Worm (Caenorhabditis elegans): Measurements from ENCODE around the gene nhr-55.

Gene nhr-55

ce11 chrV:459464-459863 lies 18.5 kb upstream of the nhr-55 start, which contains the start of gene nhr-203 (continued):
- TF ChIP-seq dmd-6 (GFP tag; IDR thresholded peaks at IDR 0.05) (peak; percentile 89), mxl-3 (GFP tag; optimal IDR thresholded peaks at IDR 0.05) (no peak), vab-7 (GFP tag; IDR thresholded peaks at IDR 0.05) (no peak), daf-12 (tag; optimal IDR thresholded peaks at IDR 0.05) (no peak), ctbp-1 (GFP tag; IDR thresholded peaks at IDR 0.05) (no peak), skn-1 (tag; optimal IDR thresholded peaks at IDR 0.05) (no peak), T26A8.4 (GFP tag; IDR thresholded peaks at IDR 0.05) (no peak), zip-11 (GFP tag; IDR thresholded peaks at IDR 0.05) (no peak), tra-1 (GFP tag; IDR thresholded peaks at IDR 0.05) (no peak), mes-2 (tag; optimal IDR thresholded peaks at IDR 0.05; ENCODE audit: poor library complexity, severe bottlenecking) (peak; percentile 39), zip-2 (tag; optimal IDR thresholded peaks at IDR 0.05) (no peak), egl-27 (tag; optimal IDR thresholded peaks at IDR 0.05) (no peak), nhr-28 (tag; optimal IDR thresholded peaks at IDR 0.05) (peak; percentile 99), ZK546.5 (tag; optimal IDR thresholded peaks at IDR 0.05) (no peak), nhr-102 (tag; optimal IDR thresholded peaks at IDR 0.05) (peak; percentile 35), pqm-1 (tag; optimal IDR thresholded peaks at IDR 0.05) (peak; percentile 62)

ce11 chrV:462263-462662 lies 15.7 kb upstream of the nhr-55 start, which contains the start of gene nhr-202:
Gene nhr-202 (plus strand): TSS chrV:462588.
- TF ChIP-seq nhr-28 (tag; optimal IDR thresholded peaks at IDR 0.05) (peak; percentile 100), hlh-11 (tag; optimal IDR thresholded peaks at IDR 0.05) (peak; percentile 47), F44E2.7 (GFP tag; IDR thresholded peaks at IDR 0.05) (no peak), dve-1 (tag; optimal IDR thresholded peaks at IDR 0.05; ENCODE audit: insufficient read depth) (peak; percentile 58), tag-97 (GFP tag; IDR thresholded peaks at IDR 0.05) (no peak), lin-39 (tag; optimal IDR thresholded peaks at IDR 0.05) (no peak), dmd-6 (GFP tag; IDR thresholded peaks at IDR 0.05) (peak; percentile 75), ZK546.5 (tag; optimal IDR thresholded peaks at IDR 0.05) (no peak), hlh-30 (tag; optimal IDR thresholded peaks at IDR 0.05; ENCODE audit: insufficient read depth) (peak; percentile 12), daf-16 (GFP tag; optimal IDR thresholded peaks at IDR 0.05) (no peak), daf-16 (tag; optimal IDR thresholded peaks at IDR 0.05) (peak; percentile 59), lin-1 (GFP tag; IDR thresholded peaks at IDR 0.05) (no peak), nhr-77 (tag; optimal IDR thresholded peaks at IDR 0.05) (peak; percentile 86), ceh-28 (tag; optimal IDR thresholded peaks at IDR 0.05) (no peak), pqm-1 (tag; optimal IDR thresholded peaks at IDR 0.05) (peak; percentile 24), skn-1 (tag; optimal IDR thresholded peaks at IDR 0.05) (no peak), gei-8 (GFP tag; optimal IDR thresholded peaks at IDR 0.05) (no peak), nhr-48 (tag; optimal IDR thresholded peaks at IDR 0.05) (peak; percentile 35), mep-1 (tag; optimal IDR thresholded peaks at IDR 0.05) (peak; percentile 32), nhr-111 (GFP tag; optimal IDR thresholded peaks at IDR 0.05) (no peak), ztf-7 (tag; optimal IDR thresholded peaks at IDR 0.05) (peak; percentile 76), daf-8 (GFP tag; IDR thresholded peaks at IDR 0.05) (no peak), lsy-2 (tag; optimal IDR thresholded peaks at IDR 0.05) (peak in 1 of 2 experiments; percentile 16), nhr-6 (tag; optimal IDR thresholded peaks at IDR 0.05) (no peak), nhr-102 (tag; optimal IDR thresholded peaks at IDR 0.05) (peak; percentile 43)

ce11 chrV:464800-465199 lies 13.2 kb upstream of the nhr-55 start, which contains the start of gene nhr-201:
Gene nhr-201 (plus strand): TSS chrV:464828.
- TF ChIP-seq lin-39 (tag; optimal IDR thresholded peaks at IDR 0.05): no peak
- no peak for TF ChIP-seq tra-1 (GFP tag; IDR thresholded peaks at IDR 0.05)
- TF ChIP-seq zag-1 (tag; optimal IDR thresholded peaks at IDR 0.05): no peak
- no peak for TF ChIP-seq aly-2 (tag; optimal IDR thresholded peaks at IDR 0.05)
- no peak for TF ChIP-seq ZK337.2 (GFP tag; IDR thresholded peaks at IDR 0.05)
- TF ChIP-seq pha-4 (GFP tag; IDR thresholded peaks at IDR 0.05): no peak
- TF ChIP-seq pha-4 (tag; optimal IDR thresholded peaks at IDR 0.05): no peak
- TF ChIP-seq tag-97 (GFP tag; IDR thresholded peaks at IDR 0.05): no peak
- TF ChIP-seq ceh-32 (tag; optimal IDR thresholded peaks at IDR 0.05; ENCODE audit: poor library complexity): no peak
- TF ChIP-seq nhr-102 (tag; optimal IDR thresholded peaks at IDR 0.05): no peak
- TF ChIP-seq nhr-77 (tag; optimal IDR thresholded peaks at IDR 0.05): no peak
- TF ChIP-seq ztf-11 (tag; optimal IDR thresholded peaks at IDR 0.05): no peak
- TF ChIP-seq nhr-48 (tag; optimal IDR thresholded peaks at IDR 0.05): peak; percentile 3
- no peak for TF ChIP-seq T20F7.1 (GFP tag; optimal IDR thresholded peaks at IDR 0.05)
- TF ChIP-seq lsy-2 (tag; optimal IDR thresholded peaks at IDR 0.05): peak in 1 of 2 experiments; percentile 25
- no peak for TF ChIP-seq lim-7 (GFP tag; IDR thresholded peaks at IDR 0.05)
- no peak for TF ChIP-seq T26A8.4 (GFP tag; IDR thresholded peaks at IDR 0.05)
- TF ChIP-seq hif-1 (tag; optimal IDR thresholded peaks at IDR 0.05): no peak
- TF ChIP-seq skn-1 (tag; optimal IDR thresholded peaks at IDR 0.05): no peak
- peak; percentile 95 for TF ChIP-seq nhr-28 (tag; optimal IDR thresholded peaks at IDR 0.05)
- TF ChIP-seq snpc-1.2 (GFP tag; IDR thresholded peaks at IDR 0.05): no peak
- TF ChIP-seq aha-1 (tag): no peak
- no peak for TF ChIP-seq mdt-29 (GFP tag; IDR thresholded peaks at IDR 0.05)
- TF ChIP-seq spr-1 (tag; optimal IDR thresholded peaks at IDR 0.05): no peak

Measured in whole organism, L4 larva.